Worm (Caenorhabditis elegans): ENCODE results near the gene clec-178.
A peak's percentile ranks its signal among the peaks of the same experiment; 100 is the strongest.

The clec-178 gene

DNA sequence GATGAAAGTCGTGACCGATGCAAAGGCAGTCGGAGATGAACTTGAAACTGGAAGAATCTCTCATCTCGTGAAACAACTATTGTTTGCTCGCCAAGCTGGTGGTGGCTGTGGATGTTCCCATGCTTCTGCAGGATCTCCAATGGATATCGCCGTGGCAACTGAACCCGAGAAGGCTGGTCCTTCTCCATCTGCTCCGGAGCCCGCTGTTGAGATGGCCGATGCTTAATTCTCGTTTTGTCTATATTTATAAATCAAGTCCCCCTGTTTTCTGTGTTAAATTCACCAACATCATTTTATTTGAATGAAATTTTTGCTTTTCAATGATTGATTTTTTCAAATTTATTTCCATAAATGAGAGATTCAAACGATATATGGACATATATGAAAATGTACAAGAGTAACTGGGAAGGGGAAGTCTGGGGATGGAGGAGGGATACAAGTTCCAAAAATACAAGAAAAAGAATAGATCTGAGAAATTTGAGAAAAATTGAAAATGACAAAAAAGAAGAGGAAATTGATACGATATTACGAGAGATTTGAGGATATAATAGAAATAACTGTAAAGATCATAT is 2.9 kb upstream of the clec-178 start:
- TF ChIP-seq nhr-43 (tag; optimal IDR thresholded peaks at IDR 0.05; ENCODE audit: poor library complexity, severe bottlenecking): peak; percentile 11
- TF ChIP-seq aly-2 (tag; optimal IDR thresholded peaks at IDR 0.05): no peak

DNA sequence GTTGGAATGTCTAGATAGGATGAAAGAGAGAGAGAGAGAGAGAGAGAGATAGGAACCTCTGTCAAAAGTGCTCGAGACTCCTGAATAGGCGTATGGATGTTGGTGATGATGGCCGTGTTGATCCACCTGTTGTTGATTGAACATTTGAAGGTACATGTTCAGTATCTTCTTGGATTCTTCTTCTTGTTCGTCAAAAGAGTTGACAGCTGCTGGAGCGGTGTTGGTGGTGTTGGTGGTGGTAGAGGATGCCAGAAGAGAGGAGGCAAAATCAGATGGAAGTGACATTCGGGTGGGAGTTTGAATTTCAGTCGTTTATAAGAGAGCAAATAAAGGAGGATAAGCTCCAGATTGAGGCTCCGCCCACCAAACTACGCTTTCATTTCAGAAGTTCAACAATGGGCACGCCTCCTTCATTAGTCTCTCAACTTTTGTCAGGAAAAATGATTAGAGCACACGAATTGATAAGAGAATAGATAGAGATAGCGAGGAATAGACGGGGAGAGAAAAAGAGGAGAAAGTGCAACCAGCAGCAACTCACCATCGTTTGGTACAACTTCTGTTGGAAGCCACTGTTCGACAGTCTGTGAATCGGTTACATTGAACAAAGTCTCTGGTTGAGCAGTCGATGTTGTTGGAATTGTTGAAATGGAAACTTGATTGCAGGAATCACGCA is 802 bp upstream of the clec-178 start:
- TF ChIP-seq ZK546.5 (tag; optimal IDR thresholded peaks at IDR 0.05): no peak
- TF ChIP-seq pqm-1 (tag; optimal IDR thresholded peaks at IDR 0.05): peak; percentile 50
- peak; percentile 8 for TF ChIP-seq ama-1 (optimal IDR thresholded peaks at IDR 0.05)
- TF ChIP-seq elt-2 (tag; optimal IDR thresholded peaks at IDR 0.05): peak; percentile 63

DNA sequence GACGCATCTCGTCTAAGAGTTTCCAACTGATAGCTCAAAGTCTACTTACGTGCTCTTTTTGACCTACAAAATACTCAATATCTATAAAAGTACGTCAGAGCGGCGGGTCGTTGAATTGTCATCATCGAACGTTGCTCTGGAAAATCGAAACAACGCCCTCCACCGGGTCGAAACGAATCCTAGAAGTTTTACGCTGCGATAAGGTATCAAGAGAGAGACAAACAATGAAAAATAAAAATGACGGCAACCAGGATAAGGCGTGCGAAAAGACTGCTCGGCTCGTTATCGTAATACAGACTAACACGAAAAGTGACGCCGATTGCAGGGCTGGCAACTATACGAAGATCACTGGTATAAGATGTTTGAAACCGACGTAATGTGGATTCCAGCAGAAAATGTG is 454 bp downstream of the clec-178 start:
- no peak for TF ChIP-seq fkh-10 (GFP tag; optimal IDR thresholded peaks at IDR 0.05)
- TF ChIP-seq egl-5 (tag; optimal IDR thresholded peaks at IDR 0.05): no peak
- no peak for TF ChIP-seq mdl-1 (tag; optimal IDR thresholded peaks at IDR 0.05)
- TF ChIP-seq elt-2 (tag; optimal IDR thresholded peaks at IDR 0.05): peak; percentile 92
- TF ChIP-seq ceh-82 (tag; optimal IDR thresholded peaks at IDR 0.05): no peak
- TF ChIP-seq eor-1 (tag; optimal IDR thresholded peaks at IDR 0.05): no peak
- TF ChIP-seq nhr-237 (tag; optimal IDR thresholded peaks at IDR 0.05): no peak
- TF ChIP-seq pqm-1 (tag; optimal IDR thresholded peaks at IDR 0.05): peak; percentile 64
- no peak for TF ChIP-seq nhr-67 (tag; optimal IDR thresholded peaks at IDR 0.05)
- peak; percentile 71 for TF ChIP-seq jun-1 (tag; optimal IDR thresholded peaks at IDR 0.05)

DNA sequence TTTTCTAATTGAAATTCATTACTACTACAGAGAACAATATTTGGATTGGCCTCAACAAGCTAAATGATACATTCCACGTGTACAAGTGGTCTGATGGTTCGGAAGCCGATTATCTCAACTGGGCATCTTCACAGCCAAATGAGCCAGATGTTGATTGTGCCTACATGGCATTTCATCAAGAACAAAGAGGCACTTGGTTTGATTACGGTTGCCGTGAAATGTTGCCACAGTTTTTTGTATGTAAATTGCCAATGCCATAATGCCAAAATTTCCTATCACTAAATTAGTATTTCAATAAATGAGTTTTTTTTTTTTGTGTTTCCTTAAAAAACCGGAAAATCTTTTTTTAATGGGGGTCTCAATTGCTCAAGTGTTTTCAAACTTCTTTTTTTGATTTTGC is 944 bp downstream of the clec-178 start:
- TF ChIP-seq ceh-82 (tag; optimal IDR thresholded peaks at IDR 0.05) (no peak), jun-1 (tag; optimal IDR thresholded peaks at IDR 0.05) (no peak)

DNA sequence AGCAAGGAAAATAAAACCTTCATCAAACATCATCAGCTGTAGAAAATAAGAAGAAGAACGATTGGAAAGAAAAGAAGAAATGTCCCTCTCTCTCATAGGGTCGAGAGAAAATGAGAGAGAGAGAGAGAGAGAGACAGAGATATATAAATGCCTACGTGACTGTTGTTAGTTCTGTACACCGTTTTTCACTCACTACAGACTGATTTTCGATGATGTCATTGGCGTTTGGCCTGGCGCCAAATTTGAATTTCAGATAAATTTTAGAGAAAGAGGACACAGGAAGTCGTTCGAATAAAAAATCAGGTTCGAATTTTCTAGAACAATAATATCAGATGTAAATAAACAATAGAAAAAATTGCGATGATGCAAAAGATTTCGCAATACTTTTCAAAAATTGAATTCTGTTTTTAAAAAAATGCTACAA is 2.2 kb downstream of the clec-178 start:
- TF ChIP-seq egl-27 (tag; optimal IDR thresholded peaks at IDR 0.05): peak; percentile 29
- peak; percentile 36 for TF ChIP-seq lsy-12 (tag; optimal IDR thresholded peaks at IDR 0.05)
- TF ChIP-seq nhr-43 (tag; optimal IDR thresholded peaks at IDR 0.05; ENCODE audit: poor library complexity, severe bottlenecking): peak; percentile 87
- peak; percentile 66 for TF ChIP-seq jun-1 (tag; optimal IDR thresholded peaks at IDR 0.05)
- peak; percentile 72 for TF ChIP-seq pqm-1 (tag; optimal IDR thresholded peaks at IDR 0.05)
- TF ChIP-seq ztf-11 (tag; optimal IDR thresholded peaks at IDR 0.05): no peak
- TF ChIP-seq R02D3.7 (tag; optimal IDR thresholded peaks at IDR 0.05): peak; percentile 49
- TF ChIP-seq snpc-4 (tag; optimal IDR thresholded peaks at IDR 0.05): no peak
- TF ChIP-seq ceh-28 (tag; optimal IDR thresholded peaks at IDR 0.05): no peak
- TF ChIP-seq daf-12 (tag; optimal IDR thresholded peaks at IDR 0.05): no peak
- peak; percentile 84 for TF ChIP-seq nhr-25 (tag; optimal IDR thresholded peaks at IDR 0.05)
- peak; percentile 51 for TF ChIP-seq elt-2 (tag; optimal IDR thresholded peaks at IDR 0.05)
- peak; percentile 87 for TF ChIP-seq nhr-23 (tag; optimal IDR thresholded peaks at IDR 0.05)
- no peak for TF ChIP-seq egl-5 (tag; optimal IDR thresholded peaks at IDR 0.05)
- no peak for TF ChIP-seq ceh-82 (tag; optimal IDR thresholded peaks at IDR 0.05)
- no peak for TF ChIP-seq elt-1 (tag; optimal IDR thresholded peaks at IDR 0.05)
- TF ChIP-seq nfya-1 (tag; optimal IDR thresholded peaks at IDR 0.05; ENCODE audit: insufficient read depth): peak; percentile 46
- peak in 1 of 3 experiments; percentile 5 for TF ChIP-seq elt-3 (tag; optimal IDR thresholded peaks at IDR 0.05)
- TF ChIP-seq fkh-2 (tag; optimal IDR thresholded peaks at IDR 0.05): no peak
- TF ChIP-seq nhr-11 (tag; optimal IDR thresholded peaks at IDR 0.05): no peak
- peak; percentile 24 for TF ChIP-seq pha-4 (tag; optimal IDR thresholded peaks at IDR 0.05)
- TF ChIP-seq lin-15B (tag; optimal IDR thresholded peaks at IDR 0.05): peak; percentile 94
- no peak for TF ChIP-seq hmg-11 (tag; optimal IDR thresholded peaks at IDR 0.05)

DNA sequence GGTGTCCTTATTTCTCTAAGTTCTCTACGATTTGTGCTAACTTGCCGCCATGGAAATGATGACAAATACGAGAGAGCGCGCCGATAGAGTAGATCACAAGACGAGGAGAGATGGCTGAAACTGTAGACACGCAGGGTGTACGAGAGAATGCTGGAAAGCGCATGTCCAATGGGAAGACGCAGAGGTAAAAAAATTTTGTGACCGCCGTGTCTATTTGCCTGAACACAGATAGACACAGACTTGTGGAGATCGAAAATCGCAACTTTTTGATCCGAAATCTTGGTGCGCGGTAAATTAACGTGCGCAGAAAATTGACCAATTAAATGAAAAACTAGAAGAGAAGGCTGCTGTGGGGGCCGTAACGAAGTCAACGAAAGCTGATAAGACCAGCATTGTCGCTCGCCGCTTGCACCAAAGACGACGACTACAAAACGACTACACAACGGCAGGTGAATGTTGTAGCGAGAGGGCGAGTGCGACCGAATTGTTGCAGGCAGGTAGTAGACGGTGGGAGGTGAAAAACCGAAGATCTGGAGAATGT is 3.4 kb downstream of the clec-178 start:
- no peak for TF ChIP-seq egl-27 (tag; optimal IDR thresholded peaks at IDR 0.05)
- no peak for TF ChIP-seq fkh-2 (tag; optimal IDR thresholded peaks at IDR 0.05)
- TF ChIP-seq nhr-67 (tag; optimal IDR thresholded peaks at IDR 0.05): no peak
- no peak for TF ChIP-seq aly-2 (tag; optimal IDR thresholded peaks at IDR 0.05)
- peak; percentile 67 for TF ChIP-seq nhr-11 (tag; optimal IDR thresholded peaks at IDR 0.05)
- peak; percentile 67 for TF ChIP-seq ceh-28 (tag; optimal IDR thresholded peaks at IDR 0.05)
- TF ChIP-seq fkh-10 (GFP tag; optimal IDR thresholded peaks at IDR 0.05): no peak
- TF ChIP-seq elt-3 (tag; optimal IDR thresholded peaks at IDR 0.05): no peak
- peak; percentile 49 for TF ChIP-seq lsy-12 (tag; optimal IDR thresholded peaks at IDR 0.05)
- TF ChIP-seq nhr-25 (tag; optimal IDR thresholded peaks at IDR 0.05): peak; percentile 94
- peak; percentile 31 for TF ChIP-seq hmg-11 (tag; optimal IDR thresholded peaks at IDR 0.05)
- TF ChIP-seq R02D3.7 (tag; optimal IDR thresholded peaks at IDR 0.05): peak; percentile 46
- peak; percentile 94 for TF ChIP-seq nhr-43 (tag; optimal IDR thresholded peaks at IDR 0.05; ENCODE audit: poor library complexity, severe bottlenecking)
- TF ChIP-seq jun-1 (tag; optimal IDR thresholded peaks at IDR 0.05): peak; percentile 70
- no peak for TF ChIP-seq fos-1 (tag; optimal IDR thresholded peaks at IDR 0.05)
- TF ChIP-seq nfya-1 (tag; optimal IDR thresholded peaks at IDR 0.05; ENCODE audit: insufficient read depth): peak; percentile 84
- no peak for TF ChIP-seq nhr-12 (tag; optimal IDR thresholded peaks at IDR 0.05)
- TF ChIP-seq sea-2 (GFP tag; optimal IDR thresholded peaks at IDR 0.05): no peak
- TF ChIP-seq snpc-4 (tag; optimal IDR thresholded peaks at IDR 0.05): peak; percentile 37
- TF ChIP-seq egl-5 (tag; optimal IDR thresholded peaks at IDR 0.05): no peak
- TF ChIP-seq eor-1 (tag; optimal IDR thresholded peaks at IDR 0.05): no peak
- TF ChIP-seq zag-1 (tag; optimal IDR thresholded peaks at IDR 0.05): no peak
- no peak for TF ChIP-seq nhr-28 (tag; optimal IDR thresholded peaks at IDR 0.05)
- TF ChIP-seq ztf-11 (tag; optimal IDR thresholded peaks at IDR 0.05): no peak
- TF ChIP-seq ztf-4 (tag; optimal IDR thresholded peaks at IDR 0.05): peak; percentile 36
- peak; percentile 23 for TF ChIP-seq pqm-1 (tag; optimal IDR thresholded peaks at IDR 0.05)
- no peak for TF ChIP-seq elt-1 (tag; optimal IDR thresholded peaks at IDR 0.05)

Measured in whole organism, L3 larva.